In genomic region chr3L:8421808-8422586, dm6 we compare ENCODE assay signal across 1 fruit fly cellular context.
TF ChIP-seq lines count a peak whose summit lies in the region.

TSS of gene CG32354 (minus strand) at chr3L:8422205.

TF ChIP-seq in whole organism, prepupa, 60 proteins besides CTCF, POLR2A, EP300 and RAD21 (continued from another document):
- TF ChIP-seq dsx (GFP tag; optimal IDR thresholded peaks at IDR 0.05; lab: Kevin White, UChicago; ENCODE audit: poor library complexity, severe bottlenecking) (peak; percentile 15), Sox102F (GFP tag; optimal IDR thresholded peaks at IDR 0.05; lab: Kevin White, UChicago) (peak; percentile 17), esn (GFP tag; optimal IDR thresholded peaks at IDR 0.05; lab: Kevin White, UChicago) (peak; percentile 16), Sox14 (GFP tag; optimal IDR thresholded peaks at IDR 0.05; lab: Kevin White, UChicago) (peak; percentile 14), CG32006 (GFP tag; optimal IDR thresholded peaks at IDR 0.05; lab: Kevin White, UChicago) (peak; percentile 90), svp (GFP tag; lab: Kevin White, UChicago) (peak; percentile 53), topi (GFP tag; optimal IDR thresholded peaks at IDR 0.05; lab: Kevin White, UChicago) (peak; percentile 25)
